Worm (Caenorhabditis elegans) whole organism, L2 larva: ENCODE measurements around the gene str-83.

ENCODE experiments used
- ZK546.5 ChIP-seq: sonication (generic microtip); optimal IDR thresholded peaks from 2 replicates; lab custom pipeline; 2017; ENCODE audit warnings: missing biosample characterization, missing genetic modification characterization
- ama-1 ChIP-seq: fragments of 150-350 bp; optimal IDR thresholded peaks from 2 replicates; lab custom pipeline; 2018; ENCODE audit warnings: inconsistent platforms
- egl-27 ChIP-seq: sonication (generic microtip); optimal IDR thresholded peaks from 3 replicates; lab custom pipeline; 2017; ENCODE audit warnings: missing biosample characterization, missing genetic modification reagents, missing genetic modification characterization
- lin-39 ChIP-seq: fragments of 150-350 bp; optimal IDR thresholded peaks from 2 replicates; lab custom pipeline; 2014; ENCODE audit warnings: missing biosample characterization, missing genetic modification reagents, missing genetic modification characterization
- lsy-2 ChIP-seq, 2 experiments: fragments of 150-350 bp in 1 of 2; sonication (generic microtip) in 1 of 2; optimal IDR thresholded peaks; 2 replicates each; lab custom pipeline; 2014 to 2017; ENCODE audit warnings: missing biosample characterization in 2 of 2, missing genetic modification characterization in 2 of 2
- nhr-77 ChIP-seq: fragments of 150-350 bp; optimal IDR thresholded peaks from 2 replicates; lab custom pipeline; 2014; ENCODE audit warnings: missing biosample characterization, missing genetic modification characterization
- skn-1 ChIP-seq: sonication (generic microtip); optimal IDR thresholded peaks from 2 replicates; lab custom pipeline; 2017; ENCODE audit warnings: missing biosample characterization, missing genetic modification characterization

DNA sequence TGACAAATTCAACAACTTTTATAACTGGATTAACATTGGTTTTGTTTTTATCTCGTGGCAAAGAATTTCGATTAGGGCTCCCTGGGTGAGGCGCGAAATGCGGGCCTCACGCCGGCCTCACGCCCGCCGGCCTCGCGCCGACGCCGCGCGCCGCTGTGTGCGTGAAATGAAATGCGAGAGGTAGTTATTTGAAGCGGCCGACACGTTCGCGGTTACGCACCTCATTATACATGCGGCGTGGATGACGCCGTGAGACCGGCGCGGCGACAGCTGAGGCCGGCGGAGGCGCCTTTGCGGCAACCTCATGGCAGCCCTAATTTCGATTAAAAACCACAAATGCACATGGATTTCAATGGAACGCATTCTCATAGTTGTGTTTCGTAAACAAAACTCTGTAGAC, 49.5 kb upstream of the str-83 start:
- TF ChIP-seq skn-1 (tag; lab: Kevin White, UChicago) (no peak), egl-27 (tag; lab: Kevin White, UChicago) (no peak), ama-1 (lab: Kevin White, UChicago) (no peak), ZK546.5 (tag; lab: Kevin White, UChicago) (no peak), lsy-2 (tag; optimal IDR thresholded peaks at IDR 0.05; lab: Kevin White, UChicago) (no peak), nhr-77 (tag; lab: Kevin White, UChicago) (no peak), lin-39 (tag; lab: Kevin White, UChicago) (no peak)
